Worm (Caenorhabditis elegans) whole organism, mixed stage, embryonic: ENCODE measurements around the gene rpl-20.

Experiments used
- blmp-1 ChIP-seq: fragments of 150-350 bp; optimal IDR thresholded peaks from 2 replicates; lab custom pipeline; 2014; ENCODE audit warnings: missing biosample characterization, missing genetic modification characterization
- ceh-39 ChIP-seq: fragments of 150-350 bp; optimal IDR thresholded peaks from 2 replicates; lab custom pipeline; 2014; ENCODE audit warnings: missing biosample characterization, missing genetic modification characterization
- cnd-1 ChIP-seq: fragments of 200-800 bp; sonication (Bioruptor generic); optimal IDR thresholded peaks from 2 replicates; lab custom pipeline; 2018; ENCODE audit warnings: mild to moderate bottlenecking, missing genetic modification characterization, missing compliant biosample characterization
- elt-1 ChIP-seq: sonication (generic microtip); optimal IDR thresholded peaks from 2 replicates; lab custom pipeline; 2017; ENCODE audit warnings: missing genetic modification characterization, mild to moderate bottlenecking, missing compliant biosample characterization, antibody characterized with exemption, moderate library complexity, borderline replicate concordance; ENCODE audit not compliant: insufficient read depth
- elt-3 ChIP-seq: fragments of 150-350 bp; optimal IDR thresholded peaks from 2 replicates; lab custom pipeline; 2014; ENCODE audit warnings: missing biosample characterization, missing genetic modification characterization
- lin-13 ChIP-seq: fragments of 150-350 bp; optimal IDR thresholded peaks from 2 replicates; lab custom pipeline; 2014; ENCODE audit warnings: missing biosample characterization, missing genetic modification characterization
- lsy-2 ChIP-seq: fragments of 150-350 bp; optimal IDR thresholded peaks from 2 replicates; lab custom pipeline; 2014; ENCODE audit warnings: missing biosample characterization, missing genetic modification characterization
- mab-5 ChIP-seq: fragments of 150-350 bp; optimal IDR thresholded peaks from 2 replicates; lab custom pipeline; 2014; ENCODE audit warnings: missing biosample characterization, missing genetic modification characterization
- nhr-2 ChIP-seq: fragments of 150-350 bp; optimal IDR thresholded peaks from 2 replicates; lab custom pipeline; 2014; ENCODE audit warnings: missing biosample characterization, missing genetic modification characterization
- sem-2 ChIP-seq: fragments of 200-800 bp; sonication (Bioruptor generic); optimal IDR thresholded peaks from 2 replicates; lab custom pipeline; 2018; ENCODE audit warnings: mild to moderate bottlenecking, missing genetic modification characterization, missing compliant biosample characterization
- unc-39 ChIP-seq: fragments of 150-350 bp; optimal IDR thresholded peaks from 2 replicates; lab custom pipeline; 2014; ENCODE audit warnings: missing biosample characterization, missing genetic modification characterization
- unc-62 ChIP-seq: fragments of 150-350 bp; optimal IDR thresholded peaks from 2 replicates; lab custom pipeline; 2014; ENCODE audit warnings: missing biosample characterization, missing genetic modification reagents, missing genetic modification characterization
- ztf-11 ChIP-seq: fragments of 150-350 bp; optimal IDR thresholded peaks from 2 replicates; lab custom pipeline; 2014; ENCODE audit warnings: missing biosample characterization, missing genetic modification characterization

DNA sequence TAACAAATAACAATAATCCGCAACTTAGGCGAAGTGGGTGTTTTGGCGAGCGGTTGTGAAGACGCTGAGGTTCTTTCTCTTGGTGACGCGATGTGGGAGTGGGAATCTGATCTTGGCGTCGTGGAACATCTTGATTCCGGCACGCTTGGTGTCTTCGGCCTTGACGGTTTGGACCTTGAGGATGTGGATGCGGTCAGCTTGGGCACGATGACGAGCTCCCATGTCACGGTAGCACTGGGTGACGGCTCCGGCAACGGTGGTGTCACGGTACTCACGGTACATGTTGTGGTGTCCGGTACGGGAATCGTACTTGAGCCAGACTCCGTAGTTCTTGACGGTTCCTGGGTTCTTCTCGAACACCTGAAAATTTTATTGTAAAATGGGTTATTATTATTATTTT lies 423 bp downstream of the rpl-20 start:
- no peak for TF ChIP-seq ztf-11
- no peak for TF ChIP-seq sem-2 (GFP tag; lab: Kevin White, UChicago)
- no peak for TF ChIP-seq elt-3 (tag; lab: Kevin White, UChicago)
- no peak for TF ChIP-seq ceh-39 (tag; lab: Kevin White, UChicago)
- TF ChIP-seq cnd-1 (tag; lab: Kevin White, UChicago) = no peak
- TF ChIP-seq lsy-2 = no peak
- no peak for TF ChIP-seq elt-1 (tag; lab: Kevin White, UChicago)
- TF ChIP-seq unc-62 (GFP tag; lab: Kevin White, UChicago) = no peak
- TF ChIP-seq unc-39 (tag; lab: Kevin White, UChicago) = no peak
- TF ChIP-seq mab-5 = no peak
- no peak for TF ChIP-seq blmp-1 (tag; lab: Kevin White, UChicago)
- no peak for TF ChIP-seq nhr-2 (tag; lab: Kevin White, UChicago)
- no peak for TF ChIP-seq lin-13 (tag; lab: Kevin White, UChicago)
